Worm (Caenorhabditis elegans) whole organism, L1 larva: ENCODE measurements around the gene C24H11.5.

Experiments
- C04F5.9 ChIP-seq: sonication (generic microtip); optimal IDR thresholded peaks from 2 replicates; lab custom pipeline; 2016; ENCODE audit warnings: missing genetic modification characterization, missing compliant biosample characterization
- C34B4.2 ChIP-seq: sonication (generic microtip); optimal IDR thresholded peaks from 2 replicates; lab custom pipeline; 2017; ENCODE audit warnings: mild to moderate bottlenecking, missing genetic modification characterization, missing compliant biosample characterization
- aly-2 ChIP-seq: fragments of 150-350 bp; optimal IDR thresholded peaks from 2 replicates; lab custom pipeline; 2014; ENCODE audit warnings: missing biosample characterization, missing genetic modification characterization
- blmp-1 ChIP-seq: fragments of 150-350 bp; optimal IDR thresholded peaks from 2 replicates; lab custom pipeline; 2014; ENCODE audit warnings: missing biosample characterization, missing genetic modification characterization
- ceh-8 ChIP-seq: fragments of 200-800 bp; sonication (Bioruptor generic); optimal IDR thresholded peaks from 2 replicates; lab custom pipeline; 2018; ENCODE audit warnings: mild to moderate bottlenecking, missing genetic modification characterization, moderate library complexity, missing compliant biosample characterization
- ceh-82 ChIP-seq, 3 experiments: fragments of 150-350 bp in 1 of 3; sonication (generic microtip) in 2 of 3; optimal IDR thresholded peaks; 2 replicates each; lab custom pipeline; 2014 to 2017; ENCODE audit warnings: missing biosample characterization in 3 of 3, missing genetic modification characterization in 3 of 3
- ceh-88 ChIP-seq: fragments of 200-800 bp; sonication (Bioruptor generic); IDR thresholded peaks from 2 replicates; pipeline ENCODE4 v1.3.6; 2022; ENCODE audit warnings: missing genetic modification characterization, missing compliant biosample characterization
- ces-1 ChIP-seq: fragments of 150-350 bp; optimal IDR thresholded peaks from 2 replicates; lab custom pipeline; 2014; ENCODE audit warnings: missing biosample characterization, missing genetic modification reagents, missing genetic modification characterization
- dpl-1 ChIP-seq, 3 experiments: fragments of 150-350 bp in 2 of 3; sonication (generic microtip) in 1 of 3; optimal IDR thresholded peaks; 2 replicates each; lab custom pipeline; 2014 to 2017; ENCODE audit warnings: missing biosample characterization in 3 of 3, missing genetic modification characterization in 3 of 3, missing genetic modification reagents in 3 of 3
- efl-1 ChIP-seq, 4 experiments: fragments of 150-350 bp; optimal IDR thresholded peaks in 3 of 4; peaks in 1 of 4; 1 replicate in 1 of 4; 2 replicates in 3 of 4; lab custom pipeline; 2014; ENCODE audit warnings: missing biosample characterization in 2 of 4, missing genetic modification characterization in 2 of 4, missing genetic modification reagents in 2 of 4
- efl-3 ChIP-seq: fragments of 200-800 bp; sonication (Bioruptor generic); optimal IDR thresholded peaks from 2 replicates; lab custom pipeline; 2018; ENCODE audit warnings: mild to moderate bottlenecking, missing genetic modification characterization, missing compliant biosample characterization
- ets-5 ChIP-seq: fragments of 200-800 bp; sonication (Bioruptor generic); IDR thresholded peaks from 2 replicates; pipeline ENCODE4 v1.3.6; 2022; ENCODE audit warnings: missing genetic modification characterization, missing compliant biosample characterization
- fkh-8 ChIP-seq: sonication (generic microtip); optimal IDR thresholded peaks from 2 replicates; lab custom pipeline; 2016; ENCODE audit warnings: mild to moderate bottlenecking, missing genetic modification characterization, missing compliant biosample characterization
- fos-1 ChIP-seq: fragments of 150-350 bp; optimal IDR thresholded peaks from 2 replicates; lab custom pipeline; 2014; ENCODE audit warnings: missing biosample characterization, missing genetic modification characterization
- grh-1 ChIP-seq: fragments of 200-800 bp; sonication (Bioruptor generic); IDR thresholded peaks from 2 replicates; pipeline ENCODE4 v1.3.6; 2022; ENCODE audit warnings: missing genetic modification reagents, missing genetic modification characterization, missing compliant biosample characterization
- hpl-2 ChIP-seq: fragments of 150-350 bp; optimal IDR thresholded peaks from 2 replicates; lab custom pipeline; 2014; ENCODE audit warnings: missing biosample characterization, missing genetic modification reagents, missing genetic modification characterization
- irx-1 ChIP-seq: sonication (generic microtip); optimal IDR thresholded peaks from 2 replicates; lab custom pipeline; 2016; ENCODE audit warnings: missing genetic modification characterization, missing compliant biosample characterization
- isw-1 ChIP-seq: fragments of 200-800 bp; sonication (Bioruptor generic); IDR thresholded peaks from 2 replicates; pipeline ENCODE4 v1.3.6; 2022; ENCODE audit warnings: missing genetic modification characterization, missing compliant biosample characterization
- jun-1 ChIP-seq: fragments of 150-350 bp; optimal IDR thresholded peaks from 2 replicates; lab custom pipeline; 2014; ENCODE audit warnings: missing biosample characterization, missing genetic modification reagents, missing genetic modification characterization
- lin-13 ChIP-seq: fragments of 150-350 bp; optimal IDR thresholded peaks from 2 replicates; lab custom pipeline; 2014; ENCODE audit warnings: missing biosample characterization, missing genetic modification reagents, missing genetic modification characterization
- lin-14 ChIP-seq: fragments of 200-800 bp; sonication (Bioruptor generic); optimal IDR thresholded peaks from 2 replicates; lab custom pipeline; 2018; ENCODE audit warnings: mild to moderate bottlenecking, missing genetic modification characterization, moderate library complexity, missing compliant biosample characterization
- lin-15B ChIP-seq: fragments of 150-350 bp; sonication (generic microtip); optimal IDR thresholded peaks from 3 replicates; lab custom pipeline; 2014; ENCODE audit warnings: missing biosample characterization, missing genetic modification characterization
- lin-35 ChIP-seq, 2 experiments: fragments of 150-350 bp; optimal IDR thresholded peaks; 2 replicates each; lab custom pipeline; 2014; ENCODE audit warnings: missing biosample characterization in 2 of 2, missing genetic modification characterization in 2 of 2, missing genetic modification reagents in 2 of 2
- lin-39 ChIP-seq: fragments of 150-350 bp; optimal IDR thresholded peaks from 2 replicates; lab custom pipeline; 2014; ENCODE audit warnings: missing biosample characterization, missing genetic modification reagents, missing genetic modification characterization
- lir-3 ChIP-seq: sonication (generic microtip); optimal IDR thresholded peaks from 2 replicates; lab custom pipeline; 2016; ENCODE audit warnings: mild to moderate bottlenecking, missing genetic modification characterization, moderate library complexity, missing compliant biosample characterization; ENCODE audit not compliant: poor library complexity
- lsy-2 ChIP-seq, 2 experiments: fragments of 150-350 bp; optimal IDR thresholded peaks; 2 replicates each; lab custom pipeline; 2014; ENCODE audit warnings: missing biosample characterization in 2 of 2, missing genetic modification characterization in 2 of 2
- mab-9 ChIP-seq: fragments of 200-800 bp; sonication (Bioruptor generic); IDR thresholded peaks from 2 replicates; pipeline ENCODE4 v1.3.6; 2022; ENCODE audit warnings: missing genetic modification reagents, missing genetic modification characterization, missing compliant biosample characterization
- mdl-1 ChIP-seq, 2 experiments: fragments of 150-350 bp; optimal IDR thresholded peaks; 2 replicates each; lab custom pipeline; 2014 to 2017; ENCODE audit warnings: missing biosample characterization in 2 of 2, missing genetic modification characterization in 2 of 2, inconsistent platforms in 1 of 2
- nhr-11 ChIP-seq: fragments of 150-350 bp; optimal IDR thresholded peaks from 2 replicates; lab custom pipeline; 2014; ENCODE audit warnings: missing biosample characterization, missing genetic modification characterization
- nhr-47 ChIP-seq: sonication (generic microtip); optimal IDR thresholded peaks from 2 replicates; lab custom pipeline; 2016; ENCODE audit warnings: mild to moderate bottlenecking, missing genetic modification characterization, moderate library complexity, missing compliant biosample characterization
- nhr-77 ChIP-seq: fragments of 150-350 bp; optimal IDR thresholded peaks from 2 replicates; lab custom pipeline; 2014; ENCODE audit warnings: missing biosample characterization, missing genetic modification characterization
- nhr-84 ChIP-seq: sonication (generic microtip); optimal IDR thresholded peaks from 2 replicates; lab custom pipeline; 2017; ENCODE audit warnings: missing biosample characterization, missing genetic modification characterization
- nhr-85 ChIP-seq: sonication (generic microtip); peaks from one replicate; lab custom pipeline; 2016; ENCODE audit warnings: missing genetic modification characterization, inconsistent platforms, missing compliant biosample characterization
- nhr-90 ChIP-seq: sonication (generic microtip); optimal IDR thresholded peaks from 2 replicates; lab custom pipeline; 2016; ENCODE audit warnings: mild to moderate bottlenecking, missing genetic modification characterization, missing compliant biosample characterization; ENCODE audit not compliant: poor library complexity
- pqm-1 ChIP-seq: sonication (generic microtip); optimal IDR thresholded peaks from 3 replicates; lab custom pipeline; 2017; ENCODE audit warnings: missing biosample characterization, missing genetic modification characterization
- rnt-1 ChIP-seq: sonication (generic microtip); optimal IDR thresholded peaks from 2 replicates; lab custom pipeline; 2016; ENCODE audit warnings: mild to moderate bottlenecking, missing genetic modification characterization, moderate library complexity, missing compliant biosample characterization
- skn-1 ChIP-seq: fragments of 150-350 bp; optimal IDR thresholded peaks from 2 replicates; lab custom pipeline; 2014; ENCODE audit warnings: missing biosample characterization, missing genetic modification characterization
- snu-23 ChIP-seq: sonication (generic microtip); optimal IDR thresholded peaks from 2 replicates; lab custom pipeline; 2016; ENCODE audit warnings: missing genetic modification characterization, missing compliant biosample characterization
- sox-4 ChIP-seq: sonication (generic microtip); optimal IDR thresholded peaks from 2 replicates; lab custom pipeline; 2016; ENCODE audit warnings: missing genetic modification characterization, missing compliant biosample characterization
- sup-37 ChIP-seq: fragments of 200-800 bp; sonication (Bioruptor generic); optimal IDR thresholded peaks from 2 replicates; lab custom pipeline; 2018; ENCODE audit warnings: mild to moderate bottlenecking, missing genetic modification characterization, missing compliant biosample characterization
- tbx-2 ChIP-seq: sonication (generic microtip); optimal IDR thresholded peaks from 2 replicates; lab custom pipeline; 2016; ENCODE audit warnings: missing genetic modification characterization, missing compliant biosample characterization
- unc-130 ChIP-seq: fragments of 150-350 bp; optimal IDR thresholded peaks from 2 replicates; lab custom pipeline; 2017; ENCODE audit warnings: missing biosample characterization, missing genetic modification characterization, inconsistent platforms
- unc-86 ChIP-seq: sonication (generic microtip); optimal IDR thresholded peaks from 2 replicates; lab custom pipeline; 2016; ENCODE audit warnings: missing genetic modification characterization, missing compliant biosample characterization
- unc-98 ChIP-seq: fragments of 200-800 bp; sonication (Bioruptor generic); IDR thresholded peaks from 2 replicates; pipeline ENCODE4 v1.3.6; 2022; ENCODE audit warnings: missing genetic modification characterization, missing compliant biosample characterization
- xbp-1 ChIP-seq: sonication (generic microtip); optimal IDR thresholded peaks from 2 replicates; lab custom pipeline; 2016; ENCODE audit warnings: missing genetic modification characterization, missing compliant biosample characterization
- zip-4 ChIP-seq: fragments of 200-800 bp; sonication (Bioruptor generic); optimal IDR thresholded peaks from 2 replicates; lab custom pipeline; 2018; ENCODE audit warnings: mild to moderate bottlenecking, missing genetic modification characterization, moderate library complexity, missing compliant biosample characterization
- ztf-11 ChIP-seq, 2 experiments: sonication (generic microtip); optimal IDR thresholded peaks; 2 replicates each; lab custom pipeline; 2016 to 2017; ENCODE audit warnings: missing genetic modification characterization in 2 of 2, missing biosample characterization in 1 of 2, missing compliant biosample characterization in 1 of 2

The C24H11.5 gene

DNA sequence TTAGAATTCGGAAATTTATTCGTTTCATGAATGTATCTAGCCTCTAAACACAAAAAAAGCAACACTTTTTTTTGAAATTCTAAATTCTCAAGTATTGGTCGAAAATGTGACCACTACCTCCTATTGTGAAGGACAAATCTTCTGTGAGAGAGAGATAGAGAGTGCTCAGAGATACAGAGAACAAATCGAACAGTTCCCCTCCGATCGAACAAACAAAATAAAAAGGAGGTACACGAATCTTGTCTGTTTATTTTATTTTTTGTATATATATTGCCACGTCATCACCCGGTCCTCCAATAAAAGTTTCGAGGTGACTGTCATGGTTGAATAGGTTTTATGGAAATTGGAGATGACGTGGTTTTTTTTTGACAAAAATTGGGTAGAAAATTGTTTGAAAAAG, 39.2 kb upstream of the C24H11.5 start:
- TF ChIP-seq mdl-1 (tag; optimal IDR thresholded peaks at IDR 0.05; lab: Kevin White, UChicago) (no peak), ztf-11 (tag; optimal IDR thresholded peaks at IDR 0.05; lab: Kevin White, UChicago) (no peak), rnt-1 (no peak), sup-37 (GFP tag; lab: Kevin White, UChicago) (no peak), lir-3 (tag; lab: Kevin White, UChicago) (no peak), lin-13 (no peak), lin-14 (peak; percentile 43), nhr-90 (no peak), blmp-1 (tag; lab: Kevin White, UChicago) (peak; percentile 13), unc-86 (tag; lab: Kevin White, UChicago) (no peak), sox-4 (no peak), ceh-82 (tag; optimal IDR thresholded peaks at IDR 0.05; lab: Kevin White, UChicago) (no peak), nhr-11 (tag; lab: Kevin White, UChicago) (no peak), fkh-8 (tag; lab: Kevin White, UChicago) (no peak), ets-5 (GFP tag; lab: Robert Waterston, UW) (no peak), hpl-2 (no peak), lin-35 (GFP tag; optimal IDR thresholded peaks at IDR 0.05; lab: Kevin White, UChicago) (no peak), C04F5.9 (no peak), C34B4.2 (tag; lab: Kevin White, UChicago) (no peak), xbp-1 (tag; lab: Kevin White, UChicago) (peak; percentile 4), mab-9 (GFP tag; lab: Robert Waterston, UW) (no peak), zip-4 (GFP tag; lab: Kevin White, UChicago) (no peak), pqm-1 (tag; lab: Kevin White, UChicago) (no peak)

DNA sequence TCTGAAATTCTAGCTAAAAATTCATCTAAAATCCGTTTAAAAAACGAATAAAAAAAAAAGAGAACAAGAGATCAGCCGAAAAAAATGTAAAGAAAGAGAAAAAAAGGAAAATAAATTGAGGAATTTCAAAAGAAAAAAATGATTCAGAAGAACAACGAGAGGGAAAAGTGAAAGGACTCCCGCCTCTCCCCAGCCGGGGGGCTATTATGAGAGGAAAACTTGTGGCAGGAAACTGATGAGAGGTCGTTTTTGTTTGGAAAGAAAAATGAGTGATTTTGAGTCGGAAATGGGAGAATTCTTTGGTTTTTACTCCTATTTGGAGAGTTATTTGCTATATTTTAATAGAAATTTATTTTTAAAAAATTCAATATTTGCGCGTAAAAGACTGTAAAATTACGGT, 37.8 kb upstream of the C24H11.5 start:
- no peak for TF ChIP-seq ces-1 (GFP tag; lab: Kevin White, UChicago)
- TF ChIP-seq blmp-1 (tag; lab: Kevin White, UChicago), result peak; percentile 89
- no peak for TF ChIP-seq isw-1 (GFP tag; lab: Robert Waterston, UW)
- TF ChIP-seq lsy-2 (tag; optimal IDR thresholded peaks at IDR 0.05; lab: Kevin White, UChicago), result no peak
- no peak for TF ChIP-seq jun-1 (tag; lab: Kevin White, UChicago)
- TF ChIP-seq mdl-1 (tag; optimal IDR thresholded peaks at IDR 0.05; lab: Kevin White, UChicago), result no peak
- no peak for TF ChIP-seq dpl-1 (GFP tag; optimal IDR thresholded peaks at IDR 0.05; lab: Kevin White, UChicago)
- peak; percentile 54 for TF ChIP-seq nhr-85
- no peak for TF ChIP-seq unc-130 (tag; lab: Kevin White, UChicago)
- no peak for TF ChIP-seq nhr-84
- TF ChIP-seq skn-1, result no peak
- TF ChIP-seq lin-14, result peak; percentile 38
- no peak for TF ChIP-seq unc-86 (tag; lab: Kevin White, UChicago)
- TF ChIP-seq nhr-77, result no peak

DNA sequence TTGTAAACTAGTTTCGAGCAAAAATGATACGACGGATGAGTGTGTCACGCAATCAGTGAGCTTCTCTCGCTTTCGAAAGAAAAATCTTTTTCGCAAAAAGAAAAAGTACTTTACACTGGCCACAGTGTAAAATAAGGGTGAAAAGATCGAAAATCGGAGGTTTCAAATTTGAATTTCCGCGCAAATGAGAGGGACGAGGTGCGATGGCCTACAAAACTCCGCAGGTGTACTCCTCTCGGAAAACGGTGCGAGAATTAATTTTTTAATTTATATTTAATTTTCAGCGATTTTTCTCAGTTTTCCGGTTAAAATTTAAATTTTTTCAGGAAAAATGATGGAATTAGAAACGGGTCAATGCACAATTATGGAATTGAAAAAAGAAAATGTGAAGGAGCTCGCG, 33.3 kb upstream of the C24H11.5 start, which contains the start of gene mrt-2:
TSS of gene mrt-2 (plus strand) at position 49 of the 400 bp plus-strand sequence.
- peak; percentile 90 for TF ChIP-seq unc-98 (GFP tag; lab: Robert Waterston, UW)
- peak; percentile 20 for TF ChIP-seq lin-15B (tag; lab: Kevin White, UChicago)
- TF ChIP-seq unc-86 (tag; lab: Kevin White, UChicago), result peak; percentile 79
- TF ChIP-seq snu-23 (GFP tag; lab: Kevin White, UChicago), result peak; percentile 89
- TF ChIP-seq nhr-47 (tag; lab: Kevin White, UChicago), result peak; percentile 95
- peak; percentile 49 for TF ChIP-seq C34B4.2 (tag; lab: Kevin White, UChicago)
- no peak for TF ChIP-seq rnt-1
- peak; percentile 48 for TF ChIP-seq fos-1 (tag; lab: Kevin White, UChicago)
- peak; percentile 82 for TF ChIP-seq grh-1 (GFP tag; lab: Robert Waterston, UW)
- no peak for TF ChIP-seq pqm-1 (tag; lab: Kevin White, UChicago)
- TF ChIP-seq efl-3, result peak; percentile 19
- TF ChIP-seq sup-37 (GFP tag; lab: Kevin White, UChicago), result peak; percentile 14
- TF ChIP-seq aly-2 (tag; lab: Kevin White, UChicago), result peak; percentile 47
- TF ChIP-seq skn-1, result peak; percentile 78
- TF ChIP-seq nhr-77, result peak; percentile 14
- TF ChIP-seq nhr-11 (tag; lab: Kevin White, UChicago), result no peak
- peak; percentile 95 to 97 for TF ChIP-seq efl-1 (optimal IDR thresholded peaks at IDR 0.05; lab: Kevin White, UChicago)
- peak; percentile 97 to 100 for TF ChIP-seq efl-1 (GFP tag; optimal IDR thresholded peaks at IDR 0.05 in 1 of 2; lab: Kevin White, UChicago)
- peak; percentile 96 for TF ChIP-seq irx-1 (tag; lab: Kevin White, UChicago)
- TF ChIP-seq lin-39 (tag; lab: Kevin White, UChicago), result peak; percentile 87
- peak; percentile 71; the same call in 1 of the 2 replicates for TF ChIP-seq ceh-88 (GFP tag; lab: Robert Waterston, UW)
- TF ChIP-seq dpl-1 (GFP tag; optimal IDR thresholded peaks at IDR 0.05; lab: Kevin White, UChicago), result peak; percentile 94 to 96 (median 96)
- peak; percentile 88 for TF ChIP-seq xbp-1 (tag; lab: Kevin White, UChicago)
- TF ChIP-seq tbx-2 (tag; lab: Kevin White, UChicago), result peak; percentile 94
- TF ChIP-seq mdl-1 (tag; optimal IDR thresholded peaks at IDR 0.05; lab: Kevin White, UChicago), result peak in 1 of 2 experiments; percentile 58
- TF ChIP-seq jun-1 (tag; lab: Kevin White, UChicago), result peak; percentile 34
- TF ChIP-seq lsy-2 (tag; optimal IDR thresholded peaks at IDR 0.05; lab: Kevin White, UChicago), result peak; percentile 86 to 88
- peak; percentile 54 for TF ChIP-seq ceh-8 (GFP tag; lab: Kevin White, UChicago)
- peak; percentile 78 for TF ChIP-seq isw-1 (GFP tag; lab: Robert Waterston, UW)
